Worm (Caenorhabditis elegans): Measurements from ENCODE around the gene M03B6.1.

- no peak for TF ChIP-seq ceh-82 (tag; optimal IDR thresholded peaks at IDR 0.05)
- TF ChIP-seq nhr-237 (tag; optimal IDR thresholded peaks at IDR 0.05) = no peak
- no peak for TF ChIP-seq nhr-12 (tag; optimal IDR thresholded peaks at IDR 0.05)
These were observed 29.5 kb upstream of the M03B6.1 start for ce11 chrX:13811929-13812328.
